Worm (Caenorhabditis elegans): Measurements from ENCODE around the gene C31C9.6.

Gene C31C9.6

ce11 chrII:13640210-13640609 is 21.7 kb downstream of the C31C9.6 start:
- no peak for TF ChIP-seq nhr-12 (tag; optimal IDR thresholded peaks at IDR 0.05)
- TF ChIP-seq ztf-11 (tag; optimal IDR thresholded peaks at IDR 0.05), result no peak
- TF ChIP-seq pha-4 (tag; optimal IDR thresholded peaks at IDR 0.05), result no peak
- no peak for TF ChIP-seq sptf-1 (tag; optimal IDR thresholded peaks at IDR 0.05)
- TF ChIP-seq zip-8 (tag; optimal IDR thresholded peaks at IDR 0.05), result no peak
- TF ChIP-seq ces-1 (GFP tag; optimal IDR thresholded peaks at IDR 0.05), result peak; percentile 25
- TF ChIP-seq tbx-8 (GFP tag; optimal IDR thresholded peaks at IDR 0.05), result no peak
- TF ChIP-seq unc-62 (GFP tag; optimal IDR thresholded peaks at IDR 0.05), result peak; percentile 11
- TF ChIP-seq sem-2 (GFP tag; optimal IDR thresholded peaks at IDR 0.05), result no peak
- TF ChIP-seq nhr-28 (tag; optimal IDR thresholded peaks at IDR 0.05), result no peak
- no peak for TF ChIP-seq ceh-43 (GFP tag; optimal IDR thresholded peaks at IDR 0.05)
- TF ChIP-seq lsy-2 (tag; optimal IDR thresholded peaks at IDR 0.05), result no peak
- TF ChIP-seq nhr-237 (tag; optimal IDR thresholded peaks at IDR 0.05), result no peak
- TF ChIP-seq elt-3 (tag; optimal IDR thresholded peaks at IDR 0.05), result no peak
- no peak for TF ChIP-seq unc-120 (tag; optimal IDR thresholded peaks at IDR 0.05; ENCODE audit: poor library complexity, severe bottlenecking)

ce11 chrII:13638576-13638975 is 23.3 kb downstream of the C31C9.6 start:
- TF ChIP-seq tbx-8 (GFP tag; optimal IDR thresholded peaks at IDR 0.05) (no peak), ceh-39 (tag; optimal IDR thresholded peaks at IDR 0.05) (peak; percentile 45), elt-1 (tag; optimal IDR thresholded peaks at IDR 0.05; ENCODE audit: borderline replicate concordance, insufficient read depth) (peak; percentile 96), sptf-1 (tag; optimal IDR thresholded peaks at IDR 0.05) (no peak)

- no peak for TF ChIP-seq ceh-43 (GFP tag; optimal IDR thresholded peaks at IDR 0.05)
- TF ChIP-seq lsy-2 (tag; optimal IDR thresholded peaks at IDR 0.05), result no peak
- no peak for TF ChIP-seq drap-1 (GFP tag; optimal IDR thresholded peaks at IDR 0.05)
- TF ChIP-seq cnd-1 (tag; optimal IDR thresholded peaks at IDR 0.05), result no peak
- no peak for TF ChIP-seq nhr-2 (tag; optimal IDR thresholded peaks at IDR 0.05)
Observed at ce11 chrII:13637941-13638489, 23.9 kb downstream of the C31C9.6 start, which contains the start of gene phdh-1. TSS of gene phdh-1 (minus strand) at chrII:13638480.

- TF ChIP-seq sptf-1 (tag; optimal IDR thresholded peaks at IDR 0.05) (no peak), nhr-237 (tag; optimal IDR thresholded peaks at IDR 0.05) (no peak), mab-5 (tag; optimal IDR thresholded peaks at IDR 0.05) (no peak), ceh-43 (GFP tag; optimal IDR thresholded peaks at IDR 0.05) (no peak), bed-3 (GFP tag; optimal IDR thresholded peaks at IDR 0.05) (no peak), drap-1 (GFP tag; optimal IDR thresholded peaks at IDR 0.05) (no peak), unc-62 (GFP tag; optimal IDR thresholded peaks at IDR 0.05) (no peak), ham-2 (GFP tag; optimal IDR thresholded peaks at IDR 0.05) (no peak), lin-32 (GFP tag; optimal IDR thresholded peaks at IDR 0.05) (no peak), flh-1 (GFP tag; optimal IDR thresholded peaks at IDR 0.05) (no peak), tbx-8 (GFP tag; optimal IDR thresholded peaks at IDR 0.05) (no peak), elt-1 (tag; optimal IDR thresholded peaks at IDR 0.05; ENCODE audit: borderline replicate concordance, insufficient read depth) (no peak), lin-13 (tag; optimal IDR thresholded peaks at IDR 0.05) (no peak), cnd-1 (tag; optimal IDR thresholded peaks at IDR 0.05) (no peak), nhr-2 (tag; optimal IDR thresholded peaks at IDR 0.05) (no peak)
Observed at ce11 chrII:13637464-13637863, 24.4 kb downstream of the C31C9.6 start.

ce11 chrII:13636596-13636995 is 25.3 kb downstream of the C31C9.6 start:
- no peak for TF ChIP-seq elt-3 (tag; optimal IDR thresholded peaks at IDR 0.05)
- no peak for TF ChIP-seq unc-120 (tag; optimal IDR thresholded peaks at IDR 0.05; ENCODE audit: poor library complexity, severe bottlenecking)
- TF ChIP-seq ztf-11 (tag; optimal IDR thresholded peaks at IDR 0.05), result no peak
- TF ChIP-seq mab-5 (tag; optimal IDR thresholded peaks at IDR 0.05), result no peak
- TF ChIP-seq M03D4.4 (tag; optimal IDR thresholded peaks at IDR 0.05), result no peak
- no peak for TF ChIP-seq nhr-28 (tag; optimal IDR thresholded peaks at IDR 0.05)
- no peak for TF ChIP-seq ceh-43 (GFP tag; optimal IDR thresholded peaks at IDR 0.05)
- TF ChIP-seq unc-39 (tag; optimal IDR thresholded peaks at IDR 0.05), result no peak
- no peak for TF ChIP-seq zip-8 (tag; optimal IDR thresholded peaks at IDR 0.05)
- no peak for TF ChIP-seq tbx-8 (GFP tag; optimal IDR thresholded peaks at IDR 0.05)
- TF ChIP-seq lsy-2 (tag; optimal IDR thresholded peaks at IDR 0.05), result no peak
- no peak for TF ChIP-seq nhr-237 (tag; optimal IDR thresholded peaks at IDR 0.05)
- no peak for TF ChIP-seq unc-62 (GFP tag; optimal IDR thresholded peaks at IDR 0.05)
- TF ChIP-seq nhr-2 (tag; optimal IDR thresholded peaks at IDR 0.05), result no peak
- no peak for TF ChIP-seq pha-4 (tag; optimal IDR thresholded peaks at IDR 0.05)
- TF ChIP-seq elt-1 (tag; optimal IDR thresholded peaks at IDR 0.05; ENCODE audit: borderline replicate concordance, insufficient read depth), result no peak
- TF ChIP-seq blmp-1 (tag; optimal IDR thresholded peaks at IDR 0.05), result no peak
- no peak for TF ChIP-seq snpc-4 (tag; optimal IDR thresholded peaks at IDR 0.05)
- TF ChIP-seq lin-13 (tag; optimal IDR thresholded peaks at IDR 0.05), result no peak
- TF ChIP-seq ceh-83 (GFP tag; optimal IDR thresholded peaks at IDR 0.05), result no peak
